Worm (Caenorhabditis elegans) whole organism, L1 larva: ENCODE results near the gene M60.6.

Experiments
- C16A3.4 ChIP-seq: fragments of 150-350 bp; optimal IDR thresholded peaks from 2 replicates; lab custom pipeline; 2014; ENCODE audit warnings: missing biosample characterization, missing genetic modification characterization
- ceh-90 ChIP-seq: sonication (generic microtip); optimal IDR thresholded peaks from 2 replicates; lab custom pipeline; 2016; ENCODE audit warnings: missing genetic modification characterization, missing compliant biosample characterization
- dsc-1 ChIP-seq: sonication (generic microtip); optimal IDR thresholded peaks from 2 replicates; lab custom pipeline; 2016; ENCODE audit warnings: mild to moderate bottlenecking, missing genetic modification characterization, missing compliant biosample characterization
- efl-1 ChIP-seq, 4 experiments: fragments of 150-350 bp; optimal IDR thresholded peaks in 3 of 4; peaks in 1 of 4; 1 replicate in 1 of 4; 2 replicates in 3 of 4; lab custom pipeline; 2014; ENCODE audit warnings: missing biosample characterization in 2 of 4, missing genetic modification characterization in 2 of 4, missing genetic modification reagents in 2 of 4
- egl-27 ChIP-seq, 2 experiments: fragments of 150-350 bp in 1 of 2; sonication (generic microtip); optimal IDR thresholded peaks; 3 replicates each; lab custom pipeline; 2017 to 2018; ENCODE audit warnings: missing biosample characterization in 2 of 2, missing genetic modification characterization in 2 of 2, missing genetic modification reagents in 2 of 2
- lin-15B ChIP-seq: fragments of 150-350 bp; sonication (generic microtip); optimal IDR thresholded peaks from 3 replicates; lab custom pipeline; 2014; ENCODE audit warnings: missing biosample characterization, missing genetic modification characterization
- lir-3 ChIP-seq: sonication (generic microtip); optimal IDR thresholded peaks from 2 replicates; lab custom pipeline; 2016; ENCODE audit warnings: mild to moderate bottlenecking, missing genetic modification characterization, moderate library complexity, missing compliant biosample characterization; ENCODE audit not compliant: poor library complexity
- nhr-11 ChIP-seq: fragments of 150-350 bp; optimal IDR thresholded peaks from 2 replicates; lab custom pipeline; 2014; ENCODE audit warnings: missing biosample characterization, missing genetic modification characterization
- nhr-12 ChIP-seq: sonication (generic microtip); optimal IDR thresholded peaks from 2 replicates; lab custom pipeline; 2017; ENCODE audit warnings: missing biosample characterization, missing genetic modification characterization
- nhr-77 ChIP-seq: fragments of 150-350 bp; optimal IDR thresholded peaks from 2 replicates; lab custom pipeline; 2014; ENCODE audit warnings: missing biosample characterization, missing genetic modification characterization

- TF ChIP-seq lir-3 (tag; lab: Kevin White, UChicago) (no peak), dsc-1 (no peak), C16A3.4 (tag; lab: Kevin White, UChicago) (no peak), nhr-12 (tag; lab: Kevin White, UChicago) (no peak), lin-15B (no peak), nhr-11 (tag; lab: Kevin White, UChicago) (no peak), nhr-77 (tag; lab: Kevin White, UChicago) (no peak), ceh-90 (tag; lab: Kevin White, UChicago) (no peak), egl-27 (tag; optimal IDR thresholded peaks at IDR 0.05; lab: Kevin White, UChicago) (no peak), efl-1 (optimal IDR thresholded peaks at IDR 0.05; lab: Kevin White, UChicago) (no peak), efl-1 (GFP tag; optimal IDR thresholded peaks at IDR 0.05 in 1 of 2; lab: Kevin White, UChicago) (peak in 1 of 2 experiments; percentile 90)
Measured at ce11 chrX:8255433-8255832, 3.2 kb upstream of the M60.6 start.
